Worm (Caenorhabditis elegans) whole organism, early embryonic: ENCODE results near the gene gcy-4.

Experiments used
- B0310.2 ChIP-seq: sonication (generic microtip); optimal IDR thresholded peaks from 2 replicates; lab custom pipeline; 2016; ENCODE audit warnings: mild to moderate bottlenecking, missing genetic modification characterization, missing compliant biosample characterization
- F13C5.2 ChIP-seq: sonication (generic microtip); optimal IDR thresholded peaks from 2 replicates; lab custom pipeline; 2017; ENCODE audit warnings: mild to moderate bottlenecking, missing genetic modification characterization, inconsistent platforms, missing compliant biosample characterization
- ama-1 ChIP-seq: fragments of 150-350 bp; optimal IDR thresholded peaks from 2 replicates; lab custom pipeline; 2014
- flt-1 ChIP-seq: fragments of 200-800 bp; sonication (Bioruptor generic); IDR thresholded peaks from 2 replicates; pipeline ENCODE4 v1.3.6; 2022; ENCODE audit warnings: missing genetic modification characterization, missing compliant biosample characterization
- hmg-4 ChIP-seq: fragments of 200-800 bp; sonication (Bioruptor generic); optimal IDR thresholded peaks from 2 replicates; lab custom pipeline; 2018; ENCODE audit warnings: mild to moderate bottlenecking, missing genetic modification characterization, missing compliant biosample characterization
- hnd-1 ChIP-seq: sonication (generic microtip); optimal IDR thresholded peaks from 2 replicates; lab custom pipeline; 2016; ENCODE audit warnings: missing genetic modification characterization, missing compliant biosample characterization
- pes-1 ChIP-seq: fragments of 200-800 bp; sonication (Bioruptor generic); IDR thresholded peaks from 2 replicates; pipeline ENCODE4 v1.3.6; 2022; ENCODE audit warnings: missing genetic modification reagents, missing genetic modification characterization, missing compliant biosample characterization
- sea-1 ChIP-seq: fragments of 200-800 bp; sonication (Bioruptor generic); conservative IDR thresholded peaks from 2 replicates; pipeline ENCODE4 v1.3.6; 2022; ENCODE audit warnings: missing genetic modification characterization, missing compliant biosample characterization
- tbx-11 ChIP-seq: fragments of 200-800 bp; sonication (Bioruptor generic); IDR thresholded peaks from 2 replicates; pipeline ENCODE4 v1.3.6; 2022; ENCODE audit warnings: missing genetic modification characterization, missing compliant biosample characterization
- tbx-37 ChIP-seq: fragments of 200-800 bp; sonication (Bioruptor generic); conservative IDR thresholded peaks from 2 replicates; pipeline ENCODE4 v1.3.6; 2022; ENCODE audit warnings: missing genetic modification reagents, missing genetic modification characterization, missing compliant biosample characterization
- tra-4 ChIP-seq: sonication (generic microtip); optimal IDR thresholded peaks from 2 replicates; lab custom pipeline; 2017; ENCODE audit warnings: missing genetic modification characterization, missing compliant biosample characterization

ce11 chrII:10350487-10350886 is 41.9 kb upstream of the gcy-4 start, which contains the start of gene C07E3.9:
- TF ChIP-seq ama-1 (lab: Kevin White, UChicago) (no peak), B0310.2 (tag; lab: Kevin White, UChicago) (no peak), sea-1 (no peak), F13C5.2 (tag; lab: Kevin White, UChicago) (no peak), hnd-1 (tag; lab: Kevin White, UChicago) (no peak), tbx-11 (GFP tag; lab: Robert Waterston, UW) (no peak), flt-1 (no peak), hmg-4 (GFP tag; lab: Kevin White, UChicago) (no peak), tbx-37 (no peak), pes-1 (GFP tag; lab: Robert Waterston, UW) (no peak), tra-4 (tag; lab: Kevin White, UChicago) (no peak)
